Fruit fly (Drosophila melanogaster): ENCODE data around the gene Diedel.
A peak's percentile ranks its signal among the peaks of the same experiment; 100 is the strongest.

The Diedel gene

DNA sequence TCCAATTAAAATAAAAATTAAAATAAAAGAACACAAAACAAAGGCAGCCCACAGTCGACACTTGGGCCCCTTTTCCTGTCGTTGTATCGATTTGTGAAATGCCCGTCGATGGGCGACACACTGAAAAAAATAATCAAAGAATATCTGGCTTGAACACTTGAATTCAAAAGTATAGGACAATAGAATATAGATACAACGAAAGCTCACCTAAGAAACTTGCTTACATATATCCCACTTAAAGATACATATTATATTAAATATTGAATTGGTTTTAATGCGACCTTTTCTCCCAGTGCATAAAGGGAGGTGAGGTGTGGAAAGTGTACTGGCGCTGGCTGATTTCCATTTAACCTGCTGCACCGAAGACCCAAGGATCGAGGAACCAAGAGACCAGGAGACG is 28.5 kb downstream of the Diedel start (continued):
- TF ChIP-seq CG11560 (tag; IDR thresholded peaks at IDR 0.05), result no peak
- TF ChIP-seq CG1529 (GFP tag; optimal IDR thresholded peaks at IDR 0.05), result peak; percentile 1
- no peak for TF ChIP-seq abd-A (tag; optimal IDR thresholded peaks at IDR 0.05)
- peak in 1 of 3 experiments; percentile 80 for TF ChIP-seq lola (GFP tag; optimal IDR thresholded peaks at IDR 0.05)
- no peak for TF ChIP-seq odd (GFP tag; optimal IDR thresholded peaks at IDR 0.05)
- TF ChIP-seq CG12391 (tag; optimal IDR thresholded peaks at IDR 0.05), result peak; percentile 59
- TF ChIP-seq Stat92E (GFP tag; optimal IDR thresholded peaks at IDR 0.05), result no peak
- TF ChIP-seq CG8089 (GFP tag; optimal IDR thresholded peaks at IDR 0.05), result no peak
- no peak for TF ChIP-seq CG4854 (GFP tag; optimal IDR thresholded peaks at IDR 0.05)
- TF ChIP-seq fu2 (GFP tag; optimal IDR thresholded peaks at IDR 0.05), result no peak
- TF ChIP-seq Ets97D (GFP tag; optimal IDR thresholded peaks at IDR 0.05), result no peak
- TF ChIP-seq CG16779 (GFP tag; IDR thresholded peaks at IDR 0.05), result no peak
- TF ChIP-seq croc (GFP tag; conservative IDR thresholded peaks at IDR 0.05), result peak; percentile 32; the same call in 1 of the 3 replicates
- no peak for TF ChIP-seq CG14014 (GFP tag; IDR thresholded peaks at IDR 0.05)
- no peak for TF ChIP-seq HHEX (GFP tag; optimal IDR thresholded peaks at IDR 0.05)
- TF ChIP-seq CoRest (tag; optimal IDR thresholded peaks at IDR 0.05), result peak; percentile 47
- TF ChIP-seq Sry-β (GFP tag; optimal IDR thresholded peaks at IDR 0.05), result no peak
- no peak for TF ChIP-seq Fer3 (tag; optimal IDR thresholded peaks at IDR 0.05)
- peak; percentile 38; the same call in 1 of the 2 replicates for TF ChIP-seq esg (GFP tag; conservative IDR thresholded peaks at IDR 0.05)
- TF ChIP-seq ci (GFP tag; IDR thresholded peaks at IDR 0.05), result peak; percentile 70; the same call in 2 of the 3 replicates
- no peak for TF ChIP-seq btn (GFP tag; optimal IDR thresholded peaks at IDR 0.05)
- peak; percentile 82 for TF ChIP-seq Xrp1 (GFP tag; IDR thresholded peaks at IDR 0.05)
- TF ChIP-seq stc (GFP tag; IDR thresholded peaks at IDR 0.05), result 0 out of 2 replicates have a peak, but pooled peaks have one; percentile 35
- peak; percentile 46 for TF ChIP-seq gcm (GFP tag; optimal IDR thresholded peaks at IDR 0.05)
- no peak for TF ChIP-seq BtbVII (GFP tag; optimal IDR thresholded peaks at IDR 0.05)
- TF ChIP-seq CG12219 (GFP tag; optimal IDR thresholded peaks at IDR 0.05), result peak; percentile 26
- peak; percentile 44 for TF ChIP-seq CG10654 (GFP tag; optimal IDR thresholded peaks at IDR 0.05)
- TF ChIP-seq nerfin-2 (GFP tag; IDR thresholded peaks at IDR 0.05; ENCODE audit: partially characterized antibody), result no peak
- no peak for TF ChIP-seq org-1 (GFP tag; optimal IDR thresholded peaks at IDR 0.05)
- peak; percentile 24; the same call in 1 of the 3 replicates for TF ChIP-seq B-H1 (GFP tag; IDR thresholded peaks at IDR 0.05)
- TF ChIP-seq ranshi (GFP tag; IDR thresholded peaks at IDR 0.05), result peak; percentile 8; the same call in 1 of the 2 replicates
- no peak for TF ChIP-seq D19B (GFP tag; optimal IDR thresholded peaks at IDR 0.05)
- peak; percentile 7 for TF ChIP-seq CG12155 (GFP tag; optimal IDR thresholded peaks at IDR 0.05)
- no peak for TF ChIP-seq pb (GFP tag; optimal IDR thresholded peaks at IDR 0.05)
- 0 out of 2 replicates have a peak, but pooled peaks have one; percentile 15 for TF ChIP-seq Drgx (GFP tag; IDR thresholded peaks at IDR 0.05)
- no peak for TF ChIP-seq pros (GFP tag; optimal IDR thresholded peaks at IDR 0.05)
- TF ChIP-seq tna (GFP tag; IDR thresholded peaks at IDR 0.05; ENCODE audit: partially characterized antibody), result no peak
- peak; percentile 34 for TF ChIP-seq jing (GFP tag; optimal IDR thresholded peaks at IDR 0.05)
- TF ChIP-seq Meics (GFP tag; optimal IDR thresholded peaks at IDR 0.05), result no peak
- no peak for TF ChIP-seq CG3163 (GFP tag; optimal IDR thresholded peaks at IDR 0.05)
- peak; percentile 36 for TF ChIP-seq CG1233 (GFP tag; optimal IDR thresholded peaks at IDR 0.05)
- TF ChIP-seq lmd (GFP tag; IDR thresholded peaks at IDR 0.05), result peak; percentile 43; the same call in 1 of the 2 replicates
- peak; percentile 17; the same call in 1 of the 3 replicates for TF ChIP-seq Optix (GFP tag; IDR thresholded peaks at IDR 0.05)
- TF ChIP-seq CG3847 (GFP tag; IDR thresholded peaks at IDR 0.05), result no peak
- TF ChIP-seq unc-4 (GFP tag; IDR thresholded peaks at IDR 0.05; ENCODE audit: partially characterized antibody), result no peak
- no peak for TF ChIP-seq CG15479 (GFP tag; optimal IDR thresholded peaks at IDR 0.05)
- TF ChIP-seq Antp (GFP tag; optimal IDR thresholded peaks at IDR 0.05), result no peak
- TF ChIP-seq CG8924 (tag; optimal IDR thresholded peaks at IDR 0.05), result peak; percentile 59
- TF ChIP-seq bsh (GFP tag; optimal IDR thresholded peaks at IDR 0.05), result peak in 1 of 2 experiments; percentile 74
- TF ChIP-seq dati (GFP tag; IDR thresholded peaks at IDR 0.05), result no peak
